Fruit fly (Drosophila melanogaster): ENCODE measurements around the gene Hsp26.
A peak's percentile ranks its signal among the peaks of the same experiment; 100 is the strongest.

Hsp26 gene

dm6 chr3L:9410754-9411423 lies 33.7 kb upstream of the Hsp26 start, which contains the start of the genes CG4022 and Cpsf5 (continued):
- TF ChIP-seq Bteb2 (GFP tag; optimal IDR thresholded peaks at IDR 0.05), result peak; percentile 48
- no peak for TF ChIP-seq Lim3 (GFP tag; IDR thresholded peaks at IDR 0.05)
- peak; percentile 66 for TF ChIP-seq scrt (GFP tag; optimal IDR thresholded peaks at IDR 0.05)
- TF ChIP-seq CG10543 (GFP tag; optimal IDR thresholded peaks at IDR 0.05), result peak; percentile 92
- 0 out of 4 replicates have a peak, but pooled peaks have one; percentile 26 for TF ChIP-seq chinmo (GFP tag; IDR thresholded peaks at IDR 0.05; ENCODE audit: partially characterized antibody)
- peak; percentile 87 for TF ChIP-seq sob (GFP tag; IDR thresholded peaks at IDR 0.05)
- peak; percentile 74 for TF ChIP-seq CG14050 (GFP tag; IDR thresholded peaks at IDR 0.05)
- TF ChIP-seq ttk (GFP tag; IDR thresholded peaks at IDR 0.05), result peak; percentile 77
- peak; percentile 78 for TF ChIP-seq stc (GFP tag; IDR thresholded peaks at IDR 0.05)
- peak; percentile 84 for TF ChIP-seq chn (GFP tag; optimal IDR thresholded peaks at IDR 0.05)
- TF ChIP-seq NfI (GFP tag; optimal IDR thresholded peaks at IDR 0.05), result peak; percentile 87
- peak; percentile 61 for TF ChIP-seq Camta (GFP tag; optimal IDR thresholded peaks at IDR 0.05)
- TF ChIP-seq CG7372 (GFP tag; IDR thresholded peaks at IDR 0.05), result peak; percentile 84
- peak in 1 of 2 experiments; percentile 87 for TF ChIP-seq bsh (GFP tag; optimal IDR thresholded peaks at IDR 0.05)
- peak; percentile 50; the same call in 1 of the 2 replicates for TF ChIP-seq chm (GFP tag; IDR thresholded peaks at IDR 0.05)
- peak; percentile 38; the same call in 1 of the 2 replicates for TF ChIP-seq Rx (GFP tag; IDR thresholded peaks at IDR 0.05)
- TF ChIP-seq phol (tag; optimal IDR thresholded peaks at IDR 0.05), result peak; percentile 94
- peak; percentile 75 for TF ChIP-seq Hr3 (GFP tag; optimal IDR thresholded peaks at IDR 0.05)
- peak; percentile 60 for TF ChIP-seq Deaf1 (tag; optimal IDR thresholded peaks at IDR 0.05)
- TF ChIP-seq CG10979 (tag; optimal IDR thresholded peaks at IDR 0.05), result peak; percentile 74
- TF ChIP-seq CG17912 (GFP tag; optimal IDR thresholded peaks at IDR 0.05), result peak; percentile 56
- TF ChIP-seq CG8478 (optimal IDR thresholded peaks at IDR 0.05), result no peak
- peak; percentile 63 for TF ChIP-seq Elba2 (GFP tag; optimal IDR thresholded peaks at IDR 0.05)
- TF ChIP-seq HLH4C (GFP tag; IDR thresholded peaks at IDR 0.05; ENCODE audit: partially characterized antibody), result peak; percentile 41; the same call in 1 of the 3 replicates
- no peak for TF ChIP-seq sna (GFP tag; IDR thresholded peaks at IDR 0.05; ENCODE audit: partially characterized antibody)
- peak; percentile 61 for TF ChIP-seq knrl (GFP tag; IDR thresholded peaks at IDR 0.05; ENCODE audit: partially characterized antibody)
- no peak; the same call in 2 of the 3 replicates for TF ChIP-seq zen2 (GFP tag; IDR thresholded peaks at IDR 0.05; ENCODE audit: partially characterized antibody)
- TF ChIP-seq NC2β (GFP tag; optimal IDR thresholded peaks at IDR 0.05), result peak; percentile 44
- TF ChIP-seq CG8388 (GFP tag; optimal IDR thresholded peaks at IDR 0.05), result peak; percentile 78
- TF ChIP-seq CG3726 (GFP tag; IDR thresholded peaks at IDR 0.05), result no peak
- TF ChIP-seq CG18476 (GFP tag; optimal IDR thresholded peaks at IDR 0.05), result peak; percentile 68
- peak; percentile 61 for TF ChIP-seq CG11696 (GFP tag; IDR thresholded peaks at IDR 0.05)
- TF ChIP-seq inv (GFP tag; IDR thresholded peaks at IDR 0.05; ENCODE audit: partially characterized antibody), result peak; percentile 49; the same call in 1 of the 2 replicates
- TF ChIP-seq onecut (GFP tag; IDR thresholded peaks at IDR 0.05), result peak; percentile 81
- TF ChIP-seq CG7839 (tag; optimal IDR thresholded peaks at IDR 0.05), result peak; percentile 79
- TF ChIP-seq Fer1 (GFP tag; optimal IDR thresholded peaks at IDR 0.05), result peak; percentile 82
- TF ChIP-seq fd102C (GFP tag; optimal IDR thresholded peaks at IDR 0.05), result no peak
- peak; percentile 87 for TF ChIP-seq PHDP (tag; optimal IDR thresholded peaks at IDR 0.05)
- TF ChIP-seq Myb (GFP tag; optimal IDR thresholded peaks at IDR 0.05), result peak; percentile 44
- TF ChIP-seq Ravus (GFP tag; IDR thresholded peaks at IDR 0.05), result peak; percentile 25; the same call in 1 of the 2 replicates
- peak; percentile 86 for TF ChIP-seq CG33557 (GFP tag; optimal IDR thresholded peaks at IDR 0.05)
- peak; percentile 79 for TF ChIP-seq CG6689 (GFP tag; IDR thresholded peaks at IDR 0.05)
- TF ChIP-seq NC2α (GFP tag; optimal IDR thresholded peaks at IDR 0.05), result no peak
- TF ChIP-seq Xbp1 (GFP tag; optimal IDR thresholded peaks at IDR 0.05), result peak; percentile 84
- TF ChIP-seq CG9817 (tag; optimal IDR thresholded peaks at IDR 0.05), result peak; percentile 90
- peak; percentile 75 for TF ChIP-seq CrebB (tag; optimal IDR thresholded peaks at IDR 0.05)
- peak; percentile 78 for TF ChIP-seq gcm (GFP tag; optimal IDR thresholded peaks at IDR 0.05)
- TF ChIP-seq row (GFP tag; IDR thresholded peaks at IDR 0.05), result peak; percentile 95
- no peak for TF ChIP-seq vnd (GFP tag; IDR thresholded peaks at IDR 0.05; ENCODE audit: partially characterized antibody)
